Fruit fly (Drosophila melanogaster) Kc167 (cell line): Measurements from ENCODE around the gene CG10086.

Experiments used
- Myc ChIP-seq: fragments of >200 bp; optimal IDR thresholded peaks from 2 replicates; lab custom pipeline; 2017; ENCODE audit warnings: missing external identifiers
- Sin3A ChIP-seq: fragments of >200 bp; optimal IDR thresholded peaks from 2 replicates; lab custom pipeline; 2018; ENCODE audit warnings: missing external identifiers
- h ChIP-seq: fragments of >200 bp; optimal IDR thresholded peaks from 3 replicates; lab custom pipeline; 2018; ENCODE audit warnings: missing external identifiers
- insv ChIP-seq: fragments of >200 bp; optimal IDR thresholded peaks from 3 replicates; lab custom pipeline; 2018; ENCODE audit warnings: missing external identifiers
- psq ChIP-seq: fragments of >200 bp; optimal IDR thresholded peaks from 2 replicates; lab custom pipeline; 2017; ENCODE audit warnings: missing external identifiers

dm6 chr3R:7813981-7814529 is 23.6 kb downstream of the CG10086 start, which contains the start of gene CG34384:
- TF ChIP-seq Sin3A (lab: Kevin White, UChicago) (no peak), Myc (no peak), psq (lab: Kevin White, UChicago) (no peak), insv (lab: Kevin White, UChicago) (no peak), h (lab: Kevin White, UChicago) (no peak)
